Worm (Caenorhabditis elegans): ENCODE measurements around the gene msp-65.
"Not testable (repeated sequence)": the region's sequence is repeated elsewhere in the genome, so short reads cannot be mapped to it uniquely, and the experiment has no call there.

ce11 chrIV:5313011-5313410, 3.3 kb upstream of the msp-65 start, which contains the start of the genes msp-59 and ZK354.2:
- not testable (repeated sequence) for TF ChIP-seq mec-3 (tag; optimal IDR thresholded peaks at IDR 0.05; ENCODE audit: borderline replicate concordance); nhr-232 (tag; optimal IDR thresholded peaks at IDR 0.05); ceh-6 (GFP tag; optimal IDR thresholded peaks at IDR 0.05); hlh-6 (tag; optimal IDR thresholded peaks at IDR 0.05); ama-1 (optimal IDR thresholded peaks at IDR 0.05); dmd-4 (tag; optimal IDR thresholded peaks at IDR 0.05; ENCODE audit: borderline replicate concordance)
